Fruit fly (Drosophila melanogaster): ENCODE results near the gene CycG.

dm6 chr3R:31565738-31566137 lies 46.7 kb downstream of the CycG start:
- TF ChIP-seq cyc (GFP tag; optimal IDR thresholded peaks at IDR 0.05), result no peak
- TF ChIP-seq Eip75B (GFP tag; optimal IDR thresholded peaks at IDR 0.05), result no peak
- no peak for TF ChIP-seq fkh (GFP tag; optimal IDR thresholded peaks at IDR 0.05)
- TF ChIP-seq acj6 (GFP tag; optimal IDR thresholded peaks at IDR 0.05), result no peak
- TF ChIP-seq Sox102F (GFP tag; optimal IDR thresholded peaks at IDR 0.05), result no peak
- TF ChIP-seq CG16779 (tag; optimal IDR thresholded peaks at IDR 0.05), result no peak
